Worm (Caenorhabditis elegans) whole organism, late embryonic: ENCODE measurements around the gene B0507.1.

Experiments used
- ama-1 ChIP-seq: fragments of 150-350 bp; optimal IDR thresholded peaks from 2 replicates; lab custom pipeline; 2014
- ceh-2 ChIP-seq: sonication (generic microtip); optimal IDR thresholded peaks from 2 replicates; lab custom pipeline; 2016; ENCODE audit warnings: missing genotype, missing genetic modification characterization, missing compliant biosample characterization
- ceh-48 ChIP-seq: sonication (generic microtip); optimal IDR thresholded peaks from 2 replicates; lab custom pipeline; 2016; ENCODE audit warnings: missing genetic modification characterization, inconsistent platforms, missing compliant biosample characterization
- che-1 ChIP-seq: sonication (generic microtip); optimal IDR thresholded peaks from 2 replicates; lab custom pipeline; 2016; ENCODE audit warnings: mild to moderate bottlenecking, missing genetic modification characterization, missing compliant biosample characterization
- lin-11 ChIP-seq: fragments of 200-800 bp; sonication (Bioruptor generic); optimal IDR thresholded peaks from 2 replicates; lab custom pipeline; 2018; ENCODE audit warnings: mild to moderate bottlenecking, missing genetic modification characterization, missing compliant biosample characterization
- odd-2 ChIP-seq: sonication (generic microtip); optimal IDR thresholded peaks from 2 replicates; lab custom pipeline; 2017; ENCODE audit warnings: antibody characterized with exemption, mild to moderate bottlenecking, missing genetic modification characterization, missing compliant biosample characterization
- pha-4 ChIP-seq: fragments of 150-350 bp; optimal IDR thresholded peaks from 2 replicates; lab custom pipeline; 2018; ENCODE audit warnings: missing biosample characterization, missing genetic modification reagents, missing genetic modification characterization
- tbx-2 ChIP-seq: sonication (generic microtip); optimal IDR thresholded peaks from 2 replicates; lab custom pipeline; 2016; ENCODE audit warnings: missing genetic modification characterization, missing compliant biosample characterization

DNA sequence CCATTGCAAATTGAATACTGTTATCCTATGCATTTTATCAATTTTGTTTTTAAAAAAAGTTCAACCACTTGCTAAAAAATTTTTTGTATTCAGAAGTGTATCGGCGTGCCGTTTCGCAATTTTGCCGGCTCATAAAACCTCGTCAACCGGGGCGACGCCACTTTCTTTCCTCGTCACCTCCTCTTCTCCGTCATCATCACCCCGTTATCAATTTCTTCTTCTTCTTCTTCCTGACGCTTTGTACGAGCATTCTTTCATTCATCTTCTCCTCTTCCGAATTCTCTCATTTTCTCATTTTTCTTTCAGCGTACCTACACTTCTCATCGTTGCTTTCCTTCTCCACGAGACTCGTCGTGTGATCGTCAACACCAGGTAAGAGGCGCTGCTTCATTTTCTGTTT, 9.9 kb downstream of the B0507.1 start, which contains the start of gene sup-37:
- TF ChIP-seq ceh-48 (no peak), ama-1 (lab: Kevin White, UChicago) (no peak), tbx-2 (tag; lab: Kevin White, UChicago) (no peak), che-1 (tag; lab: Kevin White, UChicago) (no peak), lin-11 (no peak), ceh-2 (tag; lab: Kevin White, UChicago) (no peak), odd-2 (tag; lab: Kevin White, UChicago) (no peak), pha-4 (tag; lab: Kevin White, UChicago) (no peak)
